Worm (Caenorhabditis elegans): ENCODE results near the gene tbx-2.

The tbx-2 gene

ce11 chrIII:5109401-5109800, 26.7 kb downstream of the tbx-2 start, which contains the start of gene sax-2:
sax-2 (plus strand) TSS chrIII:5109701.
- TF ChIP-seq him-1 (tag; optimal IDR thresholded peaks at IDR 0.05) (no peak), W03F9.2 (tag; optimal IDR thresholded peaks at IDR 0.05) (no peak), dao-5 (tag; optimal IDR thresholded peaks at IDR 0.05) (no peak)

ce11 chrIII:5108746-5109145, 27.4 kb downstream of the tbx-2 start:
- TF ChIP-seq him-1 (tag; optimal IDR thresholded peaks at IDR 0.05) (no peak), dao-5 (tag; optimal IDR thresholded peaks at IDR 0.05) (no peak), W03F9.2 (tag; optimal IDR thresholded peaks at IDR 0.05) (peak; percentile 70)

ce11 chrIII:5107959-5108358, 28.1 kb downstream of the tbx-2 start:
- TF ChIP-seq dao-5 (tag; optimal IDR thresholded peaks at IDR 0.05), result no peak
- TF ChIP-seq him-1 (tag; optimal IDR thresholded peaks at IDR 0.05), result no peak
- TF ChIP-seq W03F9.2 (tag; optimal IDR thresholded peaks at IDR 0.05), result no peak

- TF ChIP-seq dao-5 (tag; optimal IDR thresholded peaks at IDR 0.05) (no peak), W03F9.2 (tag; optimal IDR thresholded peaks at IDR 0.05) (no peak), him-1 (tag; optimal IDR thresholded peaks at IDR 0.05) (no peak)
Observed at ce11 chrIII:5106893-5107471, 29.1 kb downstream of the tbx-2 start, which contains the start of gene dpy-17. dpy-17 (plus strand) TSS chrIII:5107330.

- TF ChIP-seq dao-5 (tag; optimal IDR thresholded peaks at IDR 0.05) (no peak), him-1 (tag; optimal IDR thresholded peaks at IDR 0.05) (no peak), W03F9.2 (tag; optimal IDR thresholded peaks at IDR 0.05) (no peak)
Observed at ce11 chrIII:5105485-5105884, 30.6 kb downstream of the tbx-2 start.

ce11 chrIII:5102616-5103015, 33.5 kb downstream of the tbx-2 start, which contains the start of gene F54D8.6:
F54D8.6 (plus strand) TSS chrIII:5102985.
- TF ChIP-seq dao-5 (tag; optimal IDR thresholded peaks at IDR 0.05) (no peak), W03F9.2 (tag; optimal IDR thresholded peaks at IDR 0.05) (peak; percentile 40), him-1 (tag; optimal IDR thresholded peaks at IDR 0.05) (no peak)

ce11 chrIII:5099500-5099899, 36.6 kb downstream of the tbx-2 start:
- TF ChIP-seq him-1 (tag; optimal IDR thresholded peaks at IDR 0.05), result no peak
- no peak for TF ChIP-seq W03F9.2 (tag; optimal IDR thresholded peaks at IDR 0.05)
- no peak for TF ChIP-seq dao-5 (tag; optimal IDR thresholded peaks at IDR 0.05)

ce11 chrIII:5098740-5099276, 37.3 kb downstream of the tbx-2 start:
- TF ChIP-seq him-1 (tag; optimal IDR thresholded peaks at IDR 0.05) (no peak), W03F9.2 (tag; optimal IDR thresholded peaks at IDR 0.05) (no peak), dao-5 (tag; optimal IDR thresholded peaks at IDR 0.05) (no peak)

- TF ChIP-seq him-1 (tag; optimal IDR thresholded peaks at IDR 0.05) (no peak), W03F9.2 (tag; optimal IDR thresholded peaks at IDR 0.05) (no peak), dao-5 (tag; optimal IDR thresholded peaks at IDR 0.05) (no peak)
Observed at ce11 chrIII:5096741-5097140, 39.4 kb downstream of the tbx-2 start.

- TF ChIP-seq him-1 (tag; optimal IDR thresholded peaks at IDR 0.05), result no peak
- no peak for TF ChIP-seq W03F9.2 (tag; optimal IDR thresholded peaks at IDR 0.05)
- TF ChIP-seq dao-5 (tag; optimal IDR thresholded peaks at IDR 0.05), result no peak
Observed at ce11 chrIII:5094506-5094905, 41.6 kb downstream of the tbx-2 start, which contains the start of gene F54D8.10. F54D8.10 (plus strand) TSS chrIII:5094806.

ce11 chrIII:5092345-5092744, 43.8 kb downstream of the tbx-2 start:
- TF ChIP-seq dao-5 (tag; optimal IDR thresholded peaks at IDR 0.05) (no peak), him-1 (tag; optimal IDR thresholded peaks at IDR 0.05) (no peak), W03F9.2 (tag; optimal IDR thresholded peaks at IDR 0.05) (no peak)

- TF ChIP-seq him-1 (tag; optimal IDR thresholded peaks at IDR 0.05) (no peak), dao-5 (tag; optimal IDR thresholded peaks at IDR 0.05) (no peak), W03F9.2 (tag; optimal IDR thresholded peaks at IDR 0.05) (no peak)
Observed at ce11 chrIII:5089489-5089888, 46.6 kb downstream of the tbx-2 start.

- TF ChIP-seq him-1 (tag; optimal IDR thresholded peaks at IDR 0.05) (no peak), W03F9.2 (tag; optimal IDR thresholded peaks at IDR 0.05) (no peak), dao-5 (tag; optimal IDR thresholded peaks at IDR 0.05) (no peak)
Observed at ce11 chrIII:5085529-5085928, 50.6 kb downstream of the tbx-2 start, which contains the start of gene cah-1. cah-1 (minus strand) TSS chrIII:5085629.

ce11 chrIII:5083304-5083703, 52.8 kb downstream of the tbx-2 start:
- no peak for TF ChIP-seq him-1 (tag; optimal IDR thresholded peaks at IDR 0.05)

- no peak for TF ChIP-seq W03F9.2 (tag; optimal IDR thresholded peaks at IDR 0.05)
- TF ChIP-seq dao-5 (tag; optimal IDR thresholded peaks at IDR 0.05), result no peak
- TF ChIP-seq him-1 (tag; optimal IDR thresholded peaks at IDR 0.05), result no peak
Observed at ce11 chrIII:5081573-5081823, 54.6 kb downstream of the tbx-2 start, which contains the start of gene cox-6A. cox-6A (plus strand) TSS chrIII:5081724.

Measured in whole organism, L4/young adult.